Worm (Caenorhabditis elegans) whole organism, L2 larva: ENCODE measurements around the gene F34D10.4.

Source experiments
- R02D3.7 ChIP-seq: fragments of 150-350 bp; optimal IDR thresholded peaks from 2 replicates; lab custom pipeline; 2014; ENCODE audit warnings: missing biosample characterization, missing genetic modification characterization
- ZK546.5 ChIP-seq: sonication (generic microtip); optimal IDR thresholded peaks from 2 replicates; lab custom pipeline; 2017; ENCODE audit warnings: missing biosample characterization, missing genetic modification characterization
- ama-1 ChIP-seq: fragments of 150-350 bp; optimal IDR thresholded peaks from 2 replicates; lab custom pipeline; 2018; ENCODE audit warnings: inconsistent platforms
- blmp-1 ChIP-seq: sonication (generic microtip); optimal IDR thresholded peaks from 2 replicates; lab custom pipeline; 2017; ENCODE audit warnings: missing genetic modification characterization, mild to moderate bottlenecking, missing compliant biosample characterization, antibody characterized with exemption, moderate library complexity; ENCODE audit not compliant: insufficient read depth
- ceh-82 ChIP-seq: fragments of 150-350 bp; optimal IDR thresholded peaks from 2 replicates; lab custom pipeline; 2014; ENCODE audit warnings: missing biosample characterization, missing genetic modification characterization
- fos-1 ChIP-seq: fragments of 150-350 bp; optimal IDR thresholded peaks from 2 replicates; lab custom pipeline; 2014; ENCODE audit warnings: missing biosample characterization, missing genetic modification characterization
- lin-11 ChIP-seq: fragments of 150-350 bp; sonication (generic microtip); optimal IDR thresholded peaks from 2 replicates; lab custom pipeline; 2014; ENCODE audit warnings: missing biosample characterization, missing genetic modification characterization, inconsistent platforms, mixed read lengths
- mbf-1 ChIP-seq: sonication (generic microtip); optimal IDR thresholded peaks from 2 replicates; lab custom pipeline; 2017; ENCODE audit warnings: missing biosample characterization, missing genetic modification characterization
- nhr-25 ChIP-seq: fragments of 150-350 bp; sonication (generic microtip); optimal IDR thresholded peaks from 3 replicates; lab custom pipeline; 2014; ENCODE audit warnings: missing biosample characterization, missing genetic modification characterization
- nhr-6 ChIP-seq: fragments of 150-350 bp; optimal IDR thresholded peaks from 2 replicates; lab custom pipeline; 2014; ENCODE audit warnings: missing biosample characterization, missing genetic modification characterization
- snpc-4 ChIP-seq: fragments of 150-350 bp; optimal IDR thresholded peaks from 2 replicates; lab custom pipeline; 2014; ENCODE audit warnings: missing biosample characterization, missing genetic modification characterization
- ztf-11 ChIP-seq: sonication (generic microtip); optimal IDR thresholded peaks from 2 replicates; lab custom pipeline; 2017; ENCODE audit warnings: missing biosample characterization, missing genetic modification characterization

ce11 chrIII:3709030-3709429, 27.4 kb upstream of the F34D10.4 start, which contains the start of gene alkb-8:
- TF ChIP-seq blmp-1 (tag; lab: Kevin White, UChicago), result no peak
- no peak for TF ChIP-seq lin-11
- no peak for TF ChIP-seq nhr-25 (tag; lab: Kevin White, UChicago)
- TF ChIP-seq mbf-1 (tag; lab: Kevin White, UChicago), result no peak
- TF ChIP-seq ztf-11 (tag; lab: Kevin White, UChicago), result no peak
- no peak for TF ChIP-seq ZK546.5 (tag; lab: Kevin White, UChicago)
- TF ChIP-seq nhr-6 (tag; lab: Kevin White, UChicago), result no peak
- TF ChIP-seq ama-1 (lab: Kevin White, UChicago), result no peak
- no peak for TF ChIP-seq R02D3.7 (tag; lab: Kevin White, UChicago)
- TF ChIP-seq ceh-82 (tag; lab: Kevin White, UChicago), result no peak
- no peak for TF ChIP-seq snpc-4
- no peak for TF ChIP-seq fos-1 (tag; lab: Kevin White, UChicago)
